Fruit fly (Drosophila melanogaster) Kc167 (cell line): Measurements from ENCODE around the gene CG7530.

Experiments used
- Sin3A ChIP-seq: fragments of >200 bp; optimal IDR thresholded peaks from 2 replicates; lab custom pipeline; 2018; ENCODE audit warnings: missing external identifiers
- psq ChIP-seq: fragments of >200 bp; optimal IDR thresholded peaks from 2 replicates; lab custom pipeline; 2017; ENCODE audit warnings: missing external identifiers
- ttk ChIP-seq: sonication (Bioruptor generic); optimal IDR thresholded peaks from 2 replicates; lab custom pipeline; 2017; ENCODE audit warnings: missing external identifiers

- TF ChIP-seq psq (lab: Kevin White, UChicago) (no peak), Sin3A (lab: Kevin White, UChicago) (no peak), ttk (no peak)
Observed at dm6 chr3R:14734623-14735392, 3.5 kb upstream of the CG7530 start.
